Fruit fly (Drosophila melanogaster) whole organism, embryonic: ENCODE measurements around the gene eEF1delta.
A peak's percentile ranks its signal among the peaks of the same experiment; 100 is the strongest.

Source experiments
- Ada2b ChIP-seq: fragments of 200-800 bp; sonication (Bioruptor generic); IDR thresholded peaks from 2 replicates; pipeline ENCODE4 v1.3.6; 2022; ENCODE audit warnings: missing biosample characterization, missing genetic modification characterization
- B-H1 ChIP-seq: fragments of 200-800 bp; sonication (Bioruptor generic); IDR thresholded peaks from 3 replicates; pipeline ENCODE4 v1.3.6; 2022; ENCODE audit warnings: missing biosample characterization, missing genetic modification characterization
- Blimp-1 ChIP-seq: fragments of 200-800 bp; sonication (Bioruptor generic); optimal IDR thresholded peaks from 3 replicates; lab custom pipeline; 2018; ENCODE audit warnings: missing biosample characterization, missing genetic modification characterization, mild to moderate bottlenecking, moderate library complexity, missing genetic modification reagents
- Bteb2 ChIP-seq: fragments of 200-800 bp; sonication (Bioruptor generic); optimal IDR thresholded peaks from 2 replicates; lab custom pipeline; 2016; ENCODE audit warnings: missing biosample characterization, missing genetic modification characterization
- CG1024 ChIP-seq: fragments of 200-800 bp; sonication (Bioruptor generic); IDR thresholded peaks from 2 replicates; pipeline ENCODE4 v1.3.6; 2022; ENCODE audit warnings: missing biosample characterization, missing genetic modification characterization
- CG10959 ChIP-seq: fragments of 200-800 bp; sonication (Bioruptor generic); IDR thresholded peaks from 2 replicates; pipeline ENCODE4 v1.3.6; 2022; ENCODE audit warnings: missing biosample characterization, missing genetic modification characterization
- CG11247 ChIP-seq: fragments of 200-800 bp; sonication (Bioruptor generic); IDR thresholded peaks from 2 replicates; pipeline ENCODE4 v1.3.6; 2022; ENCODE audit warnings: missing biosample characterization, missing genetic modification characterization
- CG13424 ChIP-seq: fragments of 200-800 bp; sonication (Bioruptor generic); optimal IDR thresholded peaks from 2 replicates; lab custom pipeline; 2019; ENCODE audit warnings: missing biosample characterization, mild to moderate bottlenecking, missing genetic modification characterization, moderate library complexity
- CG14441 ChIP-seq: fragments of 200-800 bp; sonication (Bioruptor generic); IDR thresholded peaks from 2 replicates; pipeline ENCODE4 v1.3.6; 2022; ENCODE audit warnings: missing biosample characterization, missing genetic modification characterization
- CG14667 ChIP-seq: fragments of 200-800 bp; sonication (Bioruptor generic); IDR thresholded peaks from 2 replicates; pipeline ENCODE4 v1.3.6; 2022; ENCODE audit warnings: missing biosample characterization, missing genetic modification characterization
- CG17359 ChIP-seq: fragments of 200-800 bp; sonication (Bioruptor generic); optimal IDR thresholded peaks from 3 replicates; lab custom pipeline; 2018; ENCODE audit warnings: missing biosample characterization, mild to moderate bottlenecking, missing genetic modification characterization, moderate library complexity
- CG2202 ChIP-seq: fragments of 200-800 bp; sonication (Bioruptor generic); optimal IDR thresholded peaks from 2 replicates; lab custom pipeline; 2018; ENCODE audit warnings: missing biosample characterization, mild to moderate bottlenecking, missing genetic modification characterization
- CG2875 ChIP-seq: fragments of 200-800 bp; sonication (Bioruptor generic); optimal IDR thresholded peaks from 2 replicates; lab custom pipeline; 2017; ENCODE audit warnings: missing biosample characterization, mild to moderate bottlenecking, missing genetic modification characterization, missing genetic modification reagents
- CG2889 ChIP-seq: fragments of 200-800 bp; sonication (Bioruptor generic); IDR thresholded peaks from 3 replicates; pipeline ENCODE4 v1.3.6; 2022; ENCODE audit warnings: missing biosample characterization, missing genetic modification characterization
- CG3407 ChIP-seq: fragments of 200-800 bp; sonication (Bioruptor generic); optimal IDR thresholded peaks from 2 replicates; lab custom pipeline; 2018; ENCODE audit warnings: missing biosample characterization, mild to moderate bottlenecking, missing genetic modification characterization
- CG3847 ChIP-seq: fragments of 200-800 bp; sonication (Bioruptor generic); IDR thresholded peaks from 2 replicates; pipeline ENCODE4 v1.3.6; 2022; ENCODE audit warnings: missing biosample characterization, missing genetic modification characterization
- CG3995 ChIP-seq: fragments of 200-800 bp; sonication (Bioruptor generic); optimal IDR thresholded peaks from 3 replicates; lab custom pipeline; 2016; ENCODE audit warnings: missing biosample characterization, missing genetic modification characterization
- CG4328 ChIP-seq: fragments of 200-800 bp; sonication (Bioruptor generic); optimal IDR thresholded peaks from 3 replicates; lab custom pipeline; 2017; ENCODE audit warnings: missing biosample characterization, missing genetic modification reagents, missing genetic modification characterization
- CG4617 ChIP-seq: fragments of 200-800 bp; sonication (Bioruptor generic); optimal IDR thresholded peaks from 3 replicates; lab custom pipeline; 2016; ENCODE audit warnings: missing biosample characterization, missing genetic modification characterization, borderline replicate concordance
- CG6813 ChIP-seq: fragments of 200-800 bp; sonication (Bioruptor generic); optimal IDR thresholded peaks from 2 replicates; lab custom pipeline; 2017; ENCODE audit warnings: missing biosample characterization, missing genetic modification characterization, mild to moderate bottlenecking, moderate library complexity, missing genetic modification reagents
- CG7745 ChIP-seq: fragments of 200-800 bp; sonication (Bioruptor generic); optimal IDR thresholded peaks from 2 replicates; lab custom pipeline; 2018; ENCODE audit warnings: missing biosample characterization, mild to moderate bottlenecking, missing genetic modification characterization, moderate library complexity
- CG7839 ChIP-seq: fragments of 200-800 bp; sonication (Bioruptor generic); optimal IDR thresholded peaks from 3 replicates; lab custom pipeline; 2018; ENCODE audit warnings: missing biosample characterization, mild to moderate bottlenecking, missing genetic modification characterization, moderate library complexity
- CG8290 ChIP-seq, 3 experiments: fragments of 200-800 bp; sonication (Bioruptor generic); optimal IDR thresholded peaks; 2 replicates each; lab custom pipeline; 2016 to 2019; ENCODE audit warnings: missing biosample characterization in 3 of 3, missing genetic modification characterization in 3 of 3, mild to moderate bottlenecking in 2 of 3, moderate library complexity in 1 of 3
- CG8388 ChIP-seq: fragments of 200-800 bp; sonication (Bioruptor generic); optimal IDR thresholded peaks from 2 replicates; lab custom pipeline; 2019; ENCODE audit warnings: missing biosample characterization, mild to moderate bottlenecking, missing genetic modification characterization, moderate library complexity
- D ChIP-seq, 2 experiments: fragments of 200-800 bp in 1 of 2; fragments of >200 bp in 1 of 2; sonication (Bioruptor generic) in 1 of 2; optimal IDR thresholded peaks; 2 replicates in 1 of 2; 3 replicates in 1 of 2; lab custom pipeline; 2017; ENCODE audit warnings: mild to moderate bottlenecking in 1 of 2, missing biosample characterization in 1 of 2, missing genetic modification characterization in 1 of 2, missing genetic modification reagents in 1 of 2
- ERR ChIP-seq: fragments of 200-800 bp; sonication (Bioruptor generic); optimal IDR thresholded peaks from 2 replicates; lab custom pipeline; 2016; ENCODE audit warnings: missing biosample characterization, missing genetic modification characterization
- HLH54F ChIP-seq: fragments of 200-800 bp; sonication (Bioruptor generic); optimal IDR thresholded peaks from 3 replicates; lab custom pipeline; 2016; ENCODE audit warnings: missing biosample characterization, missing genetic modification characterization
- HmgZ ChIP-seq: fragments of 200-800 bp; sonication (Bioruptor generic); optimal IDR thresholded peaks from 2 replicates; lab custom pipeline; 2018; ENCODE audit warnings: missing biosample characterization, mild to moderate bottlenecking, missing genetic modification characterization
- NFAT ChIP-seq: fragments of 200-800 bp; sonication (Bioruptor generic); IDR thresholded peaks from 2 replicates; pipeline ENCODE4 v1.3.6; 2022; ENCODE audit warnings: missing biosample characterization, missing genetic modification characterization
- PHDP ChIP-seq: fragments of 200-800 bp; sonication (Bioruptor generic); optimal IDR thresholded peaks from 3 replicates; lab custom pipeline; 2018; ENCODE audit warnings: missing biosample characterization, mild to moderate bottlenecking, missing genetic modification characterization, moderate library complexity
- Sry-β ChIP-seq: fragments of 200-800 bp; sonication (Bioruptor generic); optimal IDR thresholded peaks from 2 replicates; lab custom pipeline; 2018; ENCODE audit warnings: missing biosample characterization, mild to moderate bottlenecking, missing genetic modification characterization, moderate library complexity
- TFAM ChIP-seq: fragments of 200-800 bp; sonication (Bioruptor generic); optimal IDR thresholded peaks from 2 replicates; lab custom pipeline; 2017; ENCODE audit warnings: missing biosample characterization, missing genetic modification characterization, inconsistent platforms
- YL-1 ChIP-seq: fragments of 200-800 bp; sonication (Bioruptor generic); optimal IDR thresholded peaks from 3 replicates; lab custom pipeline; 2017; ENCODE audit warnings: missing biosample characterization, mild to moderate bottlenecking, missing genetic modification characterization
- ac ChIP-seq: fragments of 200-800 bp; sonication (Bioruptor generic); optimal IDR thresholded peaks from 3 replicates; lab custom pipeline; 2017; ENCODE audit warnings: missing biosample characterization, mild to moderate bottlenecking, missing genetic modification characterization
- ara ChIP-seq: fragments of 200-800 bp; sonication (Bioruptor generic); IDR thresholded peaks from 2 replicates; pipeline ENCODE4 v1.3.6; 2022; ENCODE audit warnings: missing biosample characterization, missing genetic modification characterization
- dmrt11E ChIP-seq: fragments of 200-800 bp; sonication (Bioruptor generic); optimal IDR thresholded peaks from 3 replicates; lab custom pipeline; 2018; ENCODE audit warnings: missing biosample characterization, mild to moderate bottlenecking, missing genetic modification characterization, moderate library complexity
- dmrt99B ChIP-seq: fragments of 200-800 bp; sonication (Bioruptor generic); optimal IDR thresholded peaks from 2 replicates; lab custom pipeline; 2018; ENCODE audit warnings: missing biosample characterization, mild to moderate bottlenecking, missing genetic modification characterization, moderate library complexity
- en ChIP-seq: fragments of 200-800 bp; sonication (Bioruptor generic); optimal IDR thresholded peaks from 2 replicates; lab custom pipeline; 2016; ENCODE audit warnings: missing biosample characterization, missing genetic modification characterization
- fu2 ChIP-seq: fragments of 200-800 bp; sonication (Bioruptor generic); optimal IDR thresholded peaks from 2 replicates; lab custom pipeline; 2016; ENCODE audit warnings: missing biosample characterization, missing genetic modification characterization
- hbn ChIP-seq: fragments of 200-800 bp; sonication (Bioruptor generic); IDR thresholded peaks from 2 replicates; pipeline ENCODE4 v1.3.6; 2022; ENCODE audit warnings: missing biosample characterization, missing genetic modification characterization; ENCODE audit not compliant: partially characterized antibody
- lilli ChIP-seq: fragments of 200-800 bp; sonication (Bioruptor generic); optimal IDR thresholded peaks from 3 replicates; lab custom pipeline; 2016; ENCODE audit warnings: missing biosample characterization, missing genetic modification characterization
- lola ChIP-seq, 3 experiments: fragments of >200 bp in 2 of 3; fragments of 200-800 bp in 1 of 3; sonication (Bioruptor generic) in 1 of 3; optimal IDR thresholded peaks; 2 replicates each; lab custom pipeline; 2017 to 2019; ENCODE audit warnings: missing biosample characterization in 3 of 3, missing genetic modification characterization in 3 of 3, mild to moderate bottlenecking in 1 of 3, moderate library complexity in 1 of 3
- mld ChIP-seq: fragments of 200-800 bp; sonication (Bioruptor generic); IDR thresholded peaks from 3 replicates; pipeline ENCODE4 v1.3.6; 2022; ENCODE audit warnings: missing biosample characterization, missing genetic modification characterization; ENCODE audit not compliant: partially characterized antibody
- nerfin-2 ChIP-seq: fragments of 200-800 bp; sonication (Bioruptor generic); IDR thresholded peaks from 2 replicates; pipeline ENCODE4 v1.3.6; 2022; ENCODE audit warnings: missing biosample characterization, missing genetic modification characterization; ENCODE audit not compliant: partially characterized antibody
- nmo ChIP-seq: fragments of 200-800 bp; sonication (Bioruptor generic); optimal IDR thresholded peaks from 2 replicates; lab custom pipeline; 2018; ENCODE audit warnings: missing biosample characterization, mild to moderate bottlenecking, missing genetic modification characterization, moderate library complexity
- wdn ChIP-seq: fragments of 200-800 bp; sonication (Bioruptor generic); IDR thresholded peaks from 2 replicates; pipeline ENCODE4 v1.3.6; 2022; ENCODE audit warnings: missing biosample characterization, missing genetic modification characterization
- yki ChIP-seq: fragments of >200 bp; optimal IDR thresholded peaks from 3 replicates; lab custom pipeline; 2018

The eEF1delta gene

dm6 chr2L:10210631-10211557 is 21.4 kb upstream of the eEF1delta start, which contains the start of the genes CG5727 and ath (continued):
- no peak for TF ChIP-seq CG3847 (GFP tag; lab: Robert Waterston, UW)
- no peak for TF ChIP-seq ac (GFP tag; lab: Kevin White, UChicago)
- no peak for TF ChIP-seq CG7745 (tag; lab: Kevin White, UChicago)
- peak; percentile 11 for TF ChIP-seq CG4617 (GFP tag; lab: Kevin White, UChicago)
- TF ChIP-seq CG10959 (GFP tag; lab: Robert Waterston, UW), result no peak
- no peak for TF ChIP-seq nerfin-2 (GFP tag; lab: Robert Waterston, UW)
- TF ChIP-seq CG3407 (GFP tag; lab: Kevin White, UChicago), result no peak
- TF ChIP-seq dmrt11E (tag; lab: Kevin White, UChicago), result no peak
- no peak for TF ChIP-seq CG2889 (GFP tag; lab: Robert Waterston, UW)
- TF ChIP-seq NFAT, result no peak
- TF ChIP-seq PHDP (tag; lab: Kevin White, UChicago), result no peak
- no peak for TF ChIP-seq fu2
- TF ChIP-seq CG4328, result peak; percentile 11
- TF ChIP-seq CG14441 (GFP tag; lab: Robert Waterston, UW), result no peak
- no peak for TF ChIP-seq yki (lab: Kevin White, UChicago)
- no peak for TF ChIP-seq dmrt99B (tag; lab: Kevin White, UChicago)
- peak; percentile 15 for TF ChIP-seq CG3995
- no peak for TF ChIP-seq HmgZ (tag; lab: Kevin White, UChicago)
- no peak for TF ChIP-seq Sry-β (GFP tag; lab: Kevin White, UChicago)
- TF ChIP-seq lola (GFP tag; optimal IDR thresholded peaks at IDR 0.05; lab: Kevin White, UChicago), result peak in 1 of 3 experiments; percentile 40
- no peak for TF ChIP-seq CG13424 (tag; lab: Kevin White, UChicago)
- no peak for TF ChIP-seq wdn (GFP tag; lab: Robert Waterston, UW)
- TF ChIP-seq HLH54F (GFP tag; lab: Kevin White, UChicago), result no peak
- TF ChIP-seq YL-1 (GFP tag; lab: Kevin White, UChicago), result peak; percentile 35
- TF ChIP-seq ara (GFP tag; lab: Robert Waterston, UW), result no peak
- TF ChIP-seq ERR (GFP tag; lab: Kevin White, UChicago), result no peak
- TF ChIP-seq D (optimal IDR thresholded peaks at IDR 0.05; lab: Kevin White, UChicago), result no peak
- no peak for TF ChIP-seq D (GFP tag; optimal IDR thresholded peaks at IDR 0.05; lab: Kevin White, UChicago)
- TF ChIP-seq Bteb2 (GFP tag; lab: Kevin White, UChicago), result no peak
- TF ChIP-seq CG1024 (GFP tag; lab: Robert Waterston, UW), result no peak
- no peak for TF ChIP-seq en (GFP tag; lab: Kevin White, UChicago)
- peak; percentile 50 for TF ChIP-seq nmo (GFP tag; lab: Kevin White, UChicago)
- TF ChIP-seq lilli, result peak; percentile 19
- TF ChIP-seq CG8388 (GFP tag; lab: Kevin White, UChicago), result no peak
- TF ChIP-seq Ada2b (GFP tag; lab: Robert Waterston, UW), result no peak
- TF ChIP-seq CG2202 (tag; lab: Kevin White, UChicago), result no peak
- TF ChIP-seq CG8290 (GFP tag; optimal IDR thresholded peaks at IDR 0.05; lab: Kevin White, UChicago), result no peak
- no peak for TF ChIP-seq CG8290 (tag; optimal IDR thresholded peaks at IDR 0.05; lab: Kevin White, UChicago)
- no peak for TF ChIP-seq CG14667 (GFP tag; lab: Robert Waterston, UW)
- TF ChIP-seq CG6813 (GFP tag; lab: Kevin White, UChicago), result no peak
- peak; percentile 7 for TF ChIP-seq CG17359 (tag; lab: Kevin White, UChicago)
- TF ChIP-seq CG7839 (tag; lab: Kevin White, UChicago), result no peak
- no peak for TF ChIP-seq B-H1 (GFP tag; lab: Robert Waterston, UW)
- TF ChIP-seq TFAM, result no peak
- no peak for TF ChIP-seq mld (GFP tag; lab: Robert Waterston, UW)
- no peak for TF ChIP-seq hbn (GFP tag; lab: Robert Waterston, UW)
- TF ChIP-seq CG11247 (GFP tag; lab: Robert Waterston, UW), result no peak
- no peak for TF ChIP-seq Blimp-1 (GFP tag; lab: Kevin White, UChicago)
- TF ChIP-seq CG2875, result no peak
